Fruit fly (Drosophila melanogaster) whole organism, embryonic: ENCODE data around the gene RpS28a.
A peak's percentile ranks its signal among the peaks of the same experiment; 100 is the strongest.

Source experiments
- Abd-B ChIP-seq: fragments of 200-800 bp; sonication (Bioruptor generic); optimal IDR thresholded peaks from 2 replicates; lab custom pipeline; 2018; ENCODE audit warnings: missing biosample characterization, mild to moderate bottlenecking, missing genetic modification characterization, moderate library complexity
- Adf1 ChIP-seq: fragments of 200-800 bp; sonication (Bioruptor generic); IDR thresholded peaks from 2 replicates; pipeline ENCODE4 v1.3.6; 2022; ENCODE audit warnings: missing biosample characterization, missing genetic modification characterization
- CG18476 ChIP-seq: fragments of 200-800 bp; sonication (Bioruptor generic); optimal IDR thresholded peaks from 2 replicates; lab custom pipeline; 2016; ENCODE audit warnings: missing biosample characterization, mild to moderate bottlenecking, missing genetic modification characterization
- CG31224 ChIP-seq: fragments of 200-800 bp; sonication (Bioruptor generic); IDR thresholded peaks from 2 replicates; pipeline ENCODE4 v1.3.6; 2022; ENCODE audit warnings: missing biosample characterization, missing genetic modification characterization
- CG9437 ChIP-seq: fragments of 200-800 bp; sonication (Bioruptor generic); optimal IDR thresholded peaks from 2 replicates; lab custom pipeline; 2018; ENCODE audit warnings: missing biosample characterization, mild to moderate bottlenecking, missing genetic modification characterization
- D19B ChIP-seq: fragments of 200-800 bp; sonication (Bioruptor generic); optimal IDR thresholded peaks from 2 replicates; lab custom pipeline; 2017; ENCODE audit warnings: missing biosample characterization, mild to moderate bottlenecking, missing genetic modification characterization
- Dad ChIP-seq: fragments of 200-800 bp; sonication (Bioruptor generic); optimal IDR thresholded peaks from 3 replicates; lab custom pipeline; 2016; ENCODE audit warnings: missing biosample characterization, missing genetic modification characterization
- dm ChIP-seq: fragments of 200-800 bp; sonication (Bioruptor generic); optimal IDR thresholded peaks from 3 replicates; lab custom pipeline; 2016; ENCODE audit warnings: missing biosample characterization, missing genetic modification characterization
- kay ChIP-seq: fragments of 200-800 bp; sonication (Bioruptor generic); optimal IDR thresholded peaks from 2 replicates; lab custom pipeline; 2016; ENCODE audit warnings: missing biosample characterization, missing genetic modification characterization
- org-1 ChIP-seq: fragments of 200-800 bp; sonication (Bioruptor generic); optimal IDR thresholded peaks from 2 replicates; lab custom pipeline; 2017; ENCODE audit warnings: missing biosample characterization, missing genetic modification characterization
- sim ChIP-seq: fragments of 200-800 bp; sonication (Bioruptor generic); IDR thresholded peaks from 2 replicates; pipeline ENCODE4 v1.3.6; 2022; ENCODE audit warnings: missing biosample characterization, missing genetic modification characterization
- twi ChIP-seq: fragments of 200-800 bp; optimal IDR thresholded peaks from 2 replicates; lab custom pipeline; 2019; ENCODE audit warnings: missing biosample characterization, mild to moderate bottlenecking, missing genetic modification characterization, moderate library complexity

DNA sequence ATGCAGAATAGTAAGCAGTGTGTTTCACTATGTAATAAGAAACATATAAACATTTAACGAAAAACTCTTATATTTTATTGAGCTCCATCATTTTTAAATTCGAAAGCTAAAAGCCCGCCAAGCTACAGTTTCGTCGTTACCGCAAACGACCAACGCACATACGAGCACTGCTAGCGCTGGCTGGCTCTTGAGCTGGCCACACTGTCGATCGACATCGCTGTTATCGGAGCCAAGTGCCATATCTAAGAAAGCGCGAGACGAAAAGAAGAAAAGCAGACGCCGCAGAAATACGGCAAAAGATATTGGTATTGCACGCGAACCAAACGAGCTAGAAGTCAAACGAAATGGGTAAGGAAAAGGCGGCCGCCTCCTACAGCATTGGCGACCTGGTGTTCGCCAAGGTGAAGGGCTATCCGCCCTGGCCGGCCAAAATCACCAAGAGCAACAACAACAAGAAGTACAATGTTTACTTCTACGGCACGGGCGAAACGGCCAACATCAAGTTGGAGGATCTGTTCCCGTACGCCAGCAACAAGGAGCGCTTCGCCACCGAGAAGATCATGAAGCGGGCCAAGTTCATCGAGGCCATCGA, 30.1 kb upstream of the RpS28a start, which contains the start of gene Jasper:
- TF ChIP-seq Adf1 (peak; percentile 20; the same call in 1 of the 2 replicates), Dad (GFP tag; lab: Kevin White, UChicago) (peak; percentile 1), sim (GFP tag; lab: Robert Waterston, UW) (no peak), twi (tag; lab: Kevin White, UChicago) (no peak), D19B (no peak), Abd-B (GFP tag; lab: Kevin White, UChicago) (peak; percentile 52), org-1 (no peak), CG18476 (GFP tag; lab: Kevin White, UChicago) (no peak), kay (no peak), CG9437 (GFP tag; lab: Kevin White, UChicago) (no peak), dm (GFP tag; lab: Kevin White, UChicago) (peak; percentile 14), CG31224 (GFP tag; lab: Robert Waterston, UW) (no peak)
